Worm (Caenorhabditis elegans) whole organism, midembryonic: ENCODE data around the gene idpp-15.

Experiments used
- T22C8.4 ChIP-seq: fragments of 200-800 bp; sonication (Bioruptor generic); IDR thresholded peaks from 2 replicates; pipeline ENCODE4 v1.3.6; 2022; ENCODE audit warnings: missing genetic modification characterization, missing compliant biosample characterization
- cog-1 ChIP-seq: sonication (generic microtip); optimal IDR thresholded peaks from 2 replicates; lab custom pipeline; 2016; ENCODE audit warnings: missing genetic modification characterization, missing compliant biosample characterization
- flt-1 ChIP-seq: fragments of 200-800 bp; sonication (Bioruptor generic); IDR thresholded peaks from 2 replicates; pipeline ENCODE4 v1.3.6; 2022; ENCODE audit warnings: missing genetic modification characterization, missing compliant biosample characterization
- klf-2 ChIP-seq: fragments of 200-800 bp; sonication (Bioruptor generic); conservative IDR thresholded peaks from 2 replicates; pipeline ENCODE4 v1.3.6; 2022; ENCODE audit warnings: missing genetic modification reagents, missing genetic modification characterization, missing compliant biosample characterization
- med-1 ChIP-seq: sonication (generic microtip); optimal IDR thresholded peaks from 2 replicates; lab custom pipeline; 2017; ENCODE audit warnings: missing genetic modification characterization, mild to moderate bottlenecking, missing compliant biosample characterization, antibody characterized with exemption, missing genetic modification reagents; ENCODE audit not compliant: insufficient read depth
- ref-1 ChIP-seq: fragments of 200-800 bp; sonication (Bioruptor generic); conservative IDR thresholded peaks from 2 replicates; pipeline ENCODE4 v1.3.6; 2022; ENCODE audit warnings: missing genetic modification reagents, missing genetic modification characterization, missing compliant biosample characterization
- tab-1 ChIP-seq: fragments of 200-800 bp; sonication (Bioruptor generic); IDR thresholded peaks from 2 replicates; pipeline ENCODE4 v1.3.6; 2022; ENCODE audit warnings: missing genetic modification characterization, missing compliant biosample characterization
- ztf-23 ChIP-seq: fragments of 200-800 bp; sonication (Bioruptor generic); IDR thresholded peaks from 2 replicates; pipeline ENCODE4 v1.3.6; 2022; ENCODE audit warnings: missing genetic modification reagents, missing genetic modification characterization, missing compliant biosample characterization
- ztf-29 ChIP-seq: fragments of 200-800 bp; sonication (Bioruptor generic); IDR thresholded peaks from 2 replicates; pipeline ENCODE4 v1.3.6; 2022; ENCODE audit warnings: missing genetic modification reagents, missing genetic modification characterization, missing compliant biosample characterization

DNA sequence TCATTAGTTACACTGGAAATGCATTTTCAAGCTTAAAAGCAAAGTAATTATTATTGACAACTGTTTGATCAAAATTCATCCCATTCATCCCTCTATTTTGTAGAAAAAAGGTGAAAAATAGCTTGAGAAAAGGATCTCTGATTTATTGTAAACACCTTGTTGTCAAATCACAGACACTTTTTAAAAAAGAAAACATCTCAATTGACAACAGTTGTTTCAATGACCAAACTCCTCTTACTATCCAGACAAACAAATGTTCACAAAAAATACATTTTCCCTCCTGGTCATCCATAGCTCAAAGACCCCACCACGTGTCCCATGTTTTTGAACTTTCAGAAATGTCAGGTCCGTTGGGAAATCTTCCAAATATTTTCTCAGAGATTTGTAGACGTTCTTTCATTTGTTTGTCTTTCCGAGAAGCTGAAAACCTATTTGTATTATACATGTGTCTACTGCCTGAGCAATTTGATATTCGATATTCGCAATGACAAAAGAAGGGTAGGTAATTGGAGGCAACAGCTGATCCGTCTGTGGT is 9.8 kb downstream of the idpp-15 start, which contains the start of gene trp-1:
- TF ChIP-seq klf-2 (GFP tag; lab: Robert Waterston, UW) (no peak), ref-1 (GFP tag; lab: Robert Waterston, UW) (no peak), ztf-23 (no peak), flt-1 (GFP tag; lab: Robert Waterston, UW) (no peak), cog-1 (no peak), T22C8.4 (GFP tag; lab: Robert Waterston, UW) (no peak), med-1 (no peak), tab-1 (GFP tag; lab: Robert Waterston, UW) (no peak), ztf-29 (GFP tag; lab: Robert Waterston, UW) (no peak)
